Fruit fly (Drosophila melanogaster): ENCODE data around the gene Dyro.

The Dyro gene

dm6 chr3L:11260275-11260734, 35.4 kb downstream of the Dyro start (continued):
- TF ChIP-seq CG6272 (GFP tag; IDR thresholded peaks at IDR 0.05) (peak; percentile 49; the same call in 1 of the 2 replicates), Rx (GFP tag; IDR thresholded peaks at IDR 0.05) (peak; percentile 70), row (GFP tag; IDR thresholded peaks at IDR 0.05) (peak; percentile 89), CG5180 (GFP tag; optimal IDR thresholded peaks at IDR 0.05) (peak; percentile 51), repo (GFP tag; optimal IDR thresholded peaks at IDR 0.05) (peak; percentile 29), CG12659 (GFP tag; optimal IDR thresholded peaks at IDR 0.05) (peak; percentile 78), Atf6 (GFP tag; IDR thresholded peaks at IDR 0.05) (peak; percentile 86), Nf-YB (GFP tag; optimal IDR thresholded peaks at IDR 0.05) (peak; percentile 61), CG15011 (GFP tag; optimal IDR thresholded peaks at IDR 0.05) (peak; percentile 85), ab (GFP tag; optimal IDR thresholded peaks at IDR 0.05) (peak; percentile 47), scrt (GFP tag; optimal IDR thresholded peaks at IDR 0.05) (peak; percentile 72), Ada2b (GFP tag; IDR thresholded peaks at IDR 0.05) (peak; percentile 52; the same call in 1 of the 2 replicates), gce (GFP tag; IDR thresholded peaks at IDR 0.05) (no peak), CG15696 (tag; optimal IDR thresholded peaks at IDR 0.05) (peak; percentile 74), CG17612 (GFP tag; IDR thresholded peaks at IDR 0.05) (no peak), tin (GFP tag; optimal IDR thresholded peaks at IDR 0.05) (peak; percentile 59), Elba2 (GFP tag; optimal IDR thresholded peaks at IDR 0.05) (no peak), pho (GFP tag; optimal IDR thresholded peaks at IDR 0.05) (peak; percentile 83), CG31224 (GFP tag; IDR thresholded peaks at IDR 0.05) (peak; percentile 63), Xrp1 (GFP tag; IDR thresholded peaks at IDR 0.05) (peak; percentile 87), CG6175 (GFP tag; IDR thresholded peaks at IDR 0.05) (peak; percentile 83; the same call in 2 of the 3 replicates), lmd (GFP tag; IDR thresholded peaks at IDR 0.05) (peak; percentile 81), da (GFP tag; optimal IDR thresholded peaks at IDR 0.05) (no peak), ken (GFP tag; IDR thresholded peaks at IDR 0.05) (peak; percentile 44; the same call in 1 of the 3 replicates), tna (GFP tag; IDR thresholded peaks at IDR 0.05; ENCODE audit: partially characterized antibody) (no peak), CG32772 (GFP tag; IDR thresholded peaks at IDR 0.05) (peak; percentile 61), p53 (GFP tag; optimal IDR thresholded peaks at IDR 0.05) (no peak), CG9437 (GFP tag; optimal IDR thresholded peaks at IDR 0.05) (peak; percentile 62), seq (GFP tag; IDR thresholded peaks at IDR 0.05) (peak; percentile 91), Rfx (GFP tag; IDR thresholded peaks at IDR 0.05) (peak; percentile 76), CG10979 (tag; optimal IDR thresholded peaks at IDR 0.05) (peak; percentile 72), disco-r (GFP tag; optimal IDR thresholded peaks at IDR 0.05) (peak; percentile 55), CG14965 (GFP tag; optimal IDR thresholded peaks at IDR 0.05; ENCODE audit: borderline replicate concordance) (peak; percentile 40), sisA (GFP tag; IDR thresholded peaks at IDR 0.05) (peak; percentile 58), chn (GFP tag; optimal IDR thresholded peaks at IDR 0.05) (peak; percentile 72), sna (GFP tag; IDR thresholded peaks at IDR 0.05; ENCODE audit: partially characterized antibody) (no peak), HLH3B (GFP tag; IDR thresholded peaks at IDR 0.05) (peak; percentile 79), Blimp-1 (GFP tag; optimal IDR thresholded peaks at IDR 0.05) (peak; percentile 56), CG18011 (GFP tag; optimal IDR thresholded peaks at IDR 0.05) (peak; percentile 45), cato (GFP tag; optimal IDR thresholded peaks at IDR 0.05; ENCODE audit: borderline replicate concordance) (peak; percentile 62), B-H1 (GFP tag; IDR thresholded peaks at IDR 0.05) (peak; percentile 66), NfI (GFP tag; optimal IDR thresholded peaks at IDR 0.05) (peak; percentile 83), Bgb (GFP tag; IDR thresholded peaks at IDR 0.05; ENCODE audit: partially characterized antibody) (0 out of 2 replicates have a peak, but pooled peaks have one; percentile 16), BEAF-32 (GFP tag; optimal IDR thresholded peaks at IDR 0.05) (no peak), Taf1 (GFP tag; IDR thresholded peaks at IDR 0.05) (peak; percentile 33; the same call in 1 of the 2 replicates), Med (GFP tag) (peak; percentile 95), NFAT (GFP tag; IDR thresholded peaks at IDR 0.05) (peak; percentile 34; the same call in 1 of the 2 replicates), Fer1 (GFP tag; optimal IDR thresholded peaks at IDR 0.05) (peak; percentile 73), MESR4 (GFP tag; optimal IDR thresholded peaks at IDR 0.05) (no peak), CG7372 (GFP tag; IDR thresholded peaks at IDR 0.05) (peak; percentile 63)

All from whole organism, embryonic.